Worm (Caenorhabditis elegans) whole organism, L2 larva: ENCODE data around the gene M04D8.8.

Experiments
- aly-2 ChIP-seq: fragments of 150-350 bp; optimal IDR thresholded peaks from 2 replicates; lab custom pipeline; 2014; ENCODE audit warnings: missing biosample characterization, missing genetic modification characterization
- ama-1 ChIP-seq: fragments of 150-350 bp; optimal IDR thresholded peaks from 2 replicates; lab custom pipeline; 2018; ENCODE audit warnings: inconsistent platforms
- ceh-16 ChIP-seq: fragments of 150-350 bp; optimal IDR thresholded peaks from 2 replicates; lab custom pipeline; 2014; ENCODE audit warnings: missing biosample characterization, missing genetic modification characterization
- ceh-82 ChIP-seq: fragments of 150-350 bp; optimal IDR thresholded peaks from 2 replicates; lab custom pipeline; 2014; ENCODE audit warnings: missing biosample characterization, missing genetic modification characterization
- crh-2 ChIP-seq: sonication (generic microtip); optimal IDR thresholded peaks from 2 replicates; lab custom pipeline; 2017; ENCODE audit warnings: missing biosample characterization, missing genetic modification characterization
- dmd-4 ChIP-seq: sonication (generic microtip); optimal IDR thresholded peaks from 2 replicates; lab custom pipeline; 2017; ENCODE audit warnings: missing biosample characterization, missing genetic modification characterization
- egl-27 ChIP-seq: sonication (generic microtip); optimal IDR thresholded peaks from 3 replicates; lab custom pipeline; 2017; ENCODE audit warnings: missing biosample characterization, missing genetic modification reagents, missing genetic modification characterization
- elt-1 ChIP-seq: fragments of 150-350 bp; optimal IDR thresholded peaks from 2 replicates; lab custom pipeline; 2014; ENCODE audit warnings: missing biosample characterization, missing genetic modification characterization
- elt-3 ChIP-seq: sonication (generic microtip); optimal IDR thresholded peaks from 2 replicates; lab custom pipeline; 2017; ENCODE audit warnings: missing biosample characterization, missing genetic modification characterization
- fos-1 ChIP-seq: fragments of 150-350 bp; optimal IDR thresholded peaks from 2 replicates; lab custom pipeline; 2014; ENCODE audit warnings: missing biosample characterization, missing genetic modification characterization
- lin-11 ChIP-seq: fragments of 150-350 bp; sonication (generic microtip); optimal IDR thresholded peaks from 2 replicates; lab custom pipeline; 2014; ENCODE audit warnings: missing biosample characterization, missing genetic modification characterization, inconsistent platforms, mixed read lengths
- lin-13 ChIP-seq: fragments of 150-350 bp; optimal IDR thresholded peaks from 2 replicates; lab custom pipeline; 2014; ENCODE audit warnings: missing biosample characterization, missing genetic modification reagents, missing genetic modification characterization
- mdl-1 ChIP-seq, 2 experiments: fragments of 150-350 bp in 1 of 2; sonication (generic microtip) in 1 of 2; optimal IDR thresholded peaks; 2 replicates each; lab custom pipeline; 2017; ENCODE audit warnings: missing biosample characterization in 2 of 2, missing genetic modification characterization in 2 of 2
- nhr-10 ChIP-seq: sonication (generic microtip); optimal IDR thresholded peaks from 2 replicates; lab custom pipeline; 2017; ENCODE audit warnings: missing biosample characterization, missing genetic modification characterization
- nhr-11 ChIP-seq: fragments of 150-350 bp; optimal IDR thresholded peaks from 2 replicates; lab custom pipeline; 2014; ENCODE audit warnings: missing biosample characterization, missing genetic modification characterization
- nhr-129 ChIP-seq: fragments of 150-350 bp; optimal IDR thresholded peaks from 2 replicates; lab custom pipeline; 2014; ENCODE audit warnings: missing biosample characterization, missing genetic modification characterization
- nhr-21 ChIP-seq: fragments of 150-350 bp; optimal IDR thresholded peaks from 2 replicates; lab custom pipeline; 2014; ENCODE audit warnings: missing biosample characterization, missing genetic modification characterization
- nhr-23 ChIP-seq: fragments of 150-350 bp; optimal IDR thresholded peaks from 2 replicates; lab custom pipeline; 2014; ENCODE audit warnings: missing biosample characterization, missing genetic modification reagents, missing genetic modification characterization
- nhr-77 ChIP-seq: fragments of 150-350 bp; optimal IDR thresholded peaks from 2 replicates; lab custom pipeline; 2014; ENCODE audit warnings: missing biosample characterization, missing genetic modification characterization
- sem-4 ChIP-seq: fragments of 150-350 bp; optimal IDR thresholded peaks from 2 replicates; lab custom pipeline; 2014; ENCODE audit warnings: missing biosample characterization, missing genetic modification reagents, missing genetic modification characterization
- unc-62 ChIP-seq: fragments of 150-350 bp; optimal IDR thresholded peaks from 2 replicates; lab custom pipeline; 2014; ENCODE audit warnings: missing biosample characterization, missing genetic modification reagents, missing genetic modification characterization
- ztf-4 ChIP-seq: fragments of 150-350 bp; optimal IDR thresholded peaks from 2 replicates; lab custom pipeline; 2014; ENCODE audit warnings: missing biosample characterization, missing genetic modification characterization

M04D8.8 gene

DNA sequence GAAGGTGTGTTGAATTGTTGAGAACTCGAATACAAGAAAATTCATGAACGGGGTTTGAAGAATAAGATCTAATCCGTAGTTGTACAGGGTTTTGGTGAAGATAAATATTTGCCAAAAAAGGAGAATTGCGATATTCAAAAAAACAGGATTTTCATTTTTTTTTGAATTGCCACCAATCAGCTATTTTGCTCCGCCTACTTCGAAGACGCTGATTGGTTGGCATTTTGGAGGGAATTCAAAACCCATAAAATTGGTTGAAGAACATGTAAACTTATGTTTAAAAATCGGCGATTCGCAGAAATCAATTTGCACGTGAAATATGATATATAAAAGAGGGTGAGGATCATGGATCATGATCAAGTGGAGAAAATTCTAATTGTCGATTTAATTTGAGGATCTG lies 42.1 kb downstream of the M04D8.8 start:
- TF ChIP-seq elt-1 (no peak), aly-2 (tag; lab: Kevin White, UChicago) (no peak), sem-4 (tag; lab: Kevin White, UChicago) (no peak)

DNA sequence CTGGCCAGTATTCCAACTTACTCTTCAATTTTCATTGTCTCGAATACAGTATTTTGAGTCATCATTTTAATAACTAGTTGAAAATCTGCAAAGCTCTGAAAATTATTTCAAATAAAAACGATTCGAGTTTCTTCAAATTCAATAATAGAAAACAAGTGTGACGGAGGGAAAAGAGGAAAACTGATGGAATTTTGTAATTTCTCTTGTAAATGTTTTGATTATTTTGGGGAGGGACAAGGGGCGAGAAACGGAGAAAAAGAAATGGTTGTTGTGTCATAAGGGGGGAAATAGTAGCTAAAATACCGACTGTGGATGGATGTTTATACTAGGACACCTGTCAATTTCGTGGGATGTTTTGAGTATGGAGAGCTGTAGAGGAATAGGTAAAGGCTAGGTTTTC lies 44.2 kb downstream of the M04D8.8 start, which contains the start of gene T16G12.9:
T16G12.9 (minus strand) TSS at position 101 of the 400 bp plus-strand sequence.
- TF ChIP-seq ztf-4, result no peak
- TF ChIP-seq lin-11 (tag; lab: Kevin White, UChicago), result no peak
- no peak for TF ChIP-seq dmd-4
- TF ChIP-seq fos-1, result no peak

DNA sequence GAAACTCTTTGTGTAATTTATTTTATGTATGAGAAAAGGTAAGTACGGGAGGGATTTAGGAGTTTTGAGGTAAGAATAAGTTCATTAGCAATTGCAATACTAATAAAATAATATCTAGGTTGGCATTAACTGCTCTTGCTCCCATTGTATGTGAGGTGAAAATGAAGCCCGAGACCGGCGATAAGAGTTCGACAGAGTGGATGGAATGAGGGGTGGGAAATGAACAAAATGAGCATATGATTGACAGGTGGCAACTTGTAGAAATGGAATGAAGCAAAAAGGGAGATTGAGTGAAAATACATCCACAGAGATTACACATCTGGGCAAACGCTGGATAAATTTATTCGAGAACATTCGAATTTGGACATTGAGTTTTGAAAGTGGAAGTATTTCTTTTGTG lies 44.8 kb downstream of the M04D8.8 start:
- TF ChIP-seq nhr-21 (tag; lab: Kevin White, UChicago) (no peak), crh-2 (tag; lab: Kevin White, UChicago) (no peak), elt-3 (no peak)

DNA sequence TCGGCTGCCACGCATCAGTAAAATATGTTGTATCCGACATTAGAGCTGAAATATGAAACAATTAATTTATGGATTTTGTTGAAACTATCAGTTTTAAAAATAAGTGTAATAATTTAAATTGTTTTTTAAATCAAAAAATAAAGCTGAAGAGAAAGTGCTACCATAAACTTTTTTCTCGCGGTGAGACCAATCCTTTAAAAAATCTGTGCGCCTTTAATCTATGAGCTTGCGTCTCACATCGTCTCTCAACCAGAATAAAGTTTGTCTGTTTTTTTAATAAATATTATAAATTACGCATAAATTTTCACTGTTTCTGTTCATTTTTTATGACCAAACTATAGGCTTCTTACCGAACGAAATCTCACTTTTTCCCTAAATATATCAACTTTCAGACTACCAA lies 49.3 kb downstream of the M04D8.8 start, which contains the start of gene T16H12.3:
T16H12.3 (minus strand) TSS at position 51 of the 400 bp plus-strand sequence.
- TF ChIP-seq nhr-129 (tag; lab: Kevin White, UChicago), result no peak
- no peak for TF ChIP-seq ceh-16
- no peak for TF ChIP-seq egl-27
- no peak for TF ChIP-seq nhr-77 (tag; lab: Kevin White, UChicago)
- no peak for TF ChIP-seq nhr-11 (tag; lab: Kevin White, UChicago)
- TF ChIP-seq mdl-1 (tag; optimal IDR thresholded peaks at IDR 0.05; lab: Kevin White, UChicago), result no peak
- no peak for TF ChIP-seq lin-13
- no peak for TF ChIP-seq ceh-82
- TF ChIP-seq nhr-23 (tag; lab: Kevin White, UChicago), result no peak
- no peak for TF ChIP-seq ama-1 (lab: Kevin White, UChicago)
- no peak for TF ChIP-seq nhr-10 (tag; lab: Kevin White, UChicago)
- TF ChIP-seq unc-62, result no peak
